Worm (Caenorhabditis elegans) whole organism, L3 larva: ENCODE data around the gene F46E10.18.
A peak's percentile ranks its signal among the peaks of the same experiment; 100 is the strongest.

Experiments used
- R02D3.7 ChIP-seq: fragments of 150-350 bp; optimal IDR thresholded peaks from 2 replicates; lab custom pipeline; 2014; ENCODE audit warnings: missing biosample characterization, missing genetic modification characterization
- ZK546.5 ChIP-seq: sonication (generic microtip); optimal IDR thresholded peaks from 2 replicates; lab custom pipeline; 2017; ENCODE audit warnings: missing biosample characterization, missing genetic modification characterization
- aly-2 ChIP-seq: fragments of 150-350 bp; optimal IDR thresholded peaks from 2 replicates; lab custom pipeline; 2014; ENCODE audit warnings: missing biosample characterization, missing genetic modification characterization
- ceh-16 ChIP-seq: sonication (generic microtip); optimal IDR thresholded peaks from 2 replicates; lab custom pipeline; 2017; ENCODE audit warnings: missing biosample characterization, missing genetic modification characterization
- ceh-28 ChIP-seq: fragments of 150-350 bp; optimal IDR thresholded peaks from 2 replicates; lab custom pipeline; 2014; ENCODE audit warnings: missing biosample characterization, missing genetic modification reagents, missing genetic modification characterization
- ceh-9 ChIP-seq: sonication (generic microtip); optimal IDR thresholded peaks from 2 replicates; lab custom pipeline; 2018; ENCODE audit warnings: missing biosample characterization, missing genetic modification characterization
- egl-27 ChIP-seq: sonication (generic microtip); optimal IDR thresholded peaks from 4 replicates; lab custom pipeline; 2017; ENCODE audit warnings: missing biosample characterization, missing genetic modification reagents, missing genetic modification characterization
- egl-5 ChIP-seq: fragments of 150-350 bp; optimal IDR thresholded peaks from 2 replicates; lab custom pipeline; 2017; ENCODE audit warnings: missing biosample characterization, missing genetic modification reagents, missing genetic modification characterization, inconsistent platforms
- elt-1 ChIP-seq: fragments of 150-350 bp; optimal IDR thresholded peaks from 2 replicates; lab custom pipeline; 2014; ENCODE audit warnings: missing biosample characterization, missing genetic modification characterization
- elt-2 ChIP-seq: sonication (generic microtip); optimal IDR thresholded peaks from 2 replicates; lab custom pipeline; 2016; ENCODE audit warnings: missing genetic modification reagents, mild to moderate bottlenecking, missing genetic modification characterization, missing compliant biosample characterization
- elt-3 ChIP-seq, 3 experiments: fragments of 150-350 bp in 1 of 3; sonication (generic microtip) in 2 of 3; optimal IDR thresholded peaks; 2 replicates in 2 of 3; 4 replicates in 1 of 3; lab custom pipeline; 2014 to 2017; ENCODE audit warnings: missing biosample characterization in 3 of 3, missing genetic modification characterization in 3 of 3
- fkh-10 ChIP-seq: sonication (generic microtip); optimal IDR thresholded peaks from 2 replicates; lab custom pipeline; 2017; ENCODE audit warnings: missing biosample characterization, missing genetic modification reagents, missing genetic modification characterization
- fos-1 ChIP-seq: fragments of 150-350 bp; optimal IDR thresholded peaks from 2 replicates; lab custom pipeline; 2014; ENCODE audit warnings: missing biosample characterization, missing genetic modification characterization
- lin-15B ChIP-seq: fragments of 150-350 bp; optimal IDR thresholded peaks from 2 replicates; lab custom pipeline; 2014; ENCODE audit warnings: missing biosample characterization, missing genetic modification characterization
- lin-39 ChIP-seq: fragments of 150-350 bp; optimal IDR thresholded peaks from 2 replicates; lab custom pipeline; 2018; ENCODE audit warnings: missing biosample characterization, missing genetic modification reagents, missing genetic modification characterization
- mdl-1 ChIP-seq: fragments of 150-350 bp; optimal IDR thresholded peaks from 2 replicates; lab custom pipeline; 2014; ENCODE audit warnings: missing biosample characterization, missing genetic modification characterization
- nhr-11 ChIP-seq: fragments of 150-350 bp; optimal IDR thresholded peaks from 2 replicates; lab custom pipeline; 2014; ENCODE audit warnings: missing biosample characterization, missing genetic modification characterization
- nhr-12 ChIP-seq: fragments of 150-350 bp; optimal IDR thresholded peaks from 2 replicates; lab custom pipeline; 2014; ENCODE audit warnings: missing biosample characterization, missing genetic modification characterization
- nhr-23 ChIP-seq: fragments of 150-350 bp; optimal IDR thresholded peaks from 2 replicates; lab custom pipeline; 2014; ENCODE audit warnings: missing biosample characterization, missing genetic modification reagents, missing genetic modification characterization
- nhr-237 ChIP-seq: fragments of 150-350 bp; optimal IDR thresholded peaks from 2 replicates; lab custom pipeline; 2014; ENCODE audit warnings: missing biosample characterization, missing genetic modification characterization
- nhr-25 ChIP-seq: sonication (generic microtip); optimal IDR thresholded peaks from 2 replicates; lab custom pipeline; 2017; ENCODE audit warnings: missing biosample characterization, missing genetic modification characterization
- nhr-28 ChIP-seq: fragments of 150-350 bp; optimal IDR thresholded peaks from 2 replicates; lab custom pipeline; 2014; ENCODE audit warnings: missing biosample characterization, missing genetic modification characterization
- nhr-43 ChIP-seq: sonication (generic microtip); optimal IDR thresholded peaks from 2 replicates; lab custom pipeline; 2016; ENCODE audit warnings: mild to moderate bottlenecking, missing genetic modification characterization, missing compliant biosample characterization; ENCODE audit not compliant: poor library complexity, severe bottlenecking
- nhr-76 ChIP-seq: fragments of 150-350 bp; sonication (generic microtip); optimal IDR thresholded peaks from 5 replicates; lab custom pipeline; 2014; ENCODE audit warnings: missing biosample characterization, missing genetic modification characterization
- nhr-77 ChIP-seq: fragments of 150-350 bp; optimal IDR thresholded peaks from 2 replicates; lab custom pipeline; 2014; ENCODE audit warnings: missing biosample characterization, missing genetic modification characterization
- pha-4 ChIP-seq: fragments of 150-350 bp; optimal IDR thresholded peaks from 2 replicates; lab custom pipeline; 2014; ENCODE audit warnings: missing biosample characterization, missing genetic modification reagents, missing genetic modification characterization
- pqm-1 ChIP-seq: fragments of 150-350 bp; optimal IDR thresholded peaks from 2 replicates; lab custom pipeline; 2017; ENCODE audit warnings: missing biosample characterization, missing genetic modification characterization, inconsistent platforms
- skn-1 ChIP-seq: fragments of 150-350 bp; optimal IDR thresholded peaks from 2 replicates; lab custom pipeline; 2014; ENCODE audit warnings: missing biosample characterization, missing genetic modification characterization
- tbx-2 ChIP-seq: sonication (generic microtip); optimal IDR thresholded peaks from 2 replicates; lab custom pipeline; 2016; ENCODE audit warnings: mild to moderate bottlenecking, missing genetic modification characterization, missing compliant biosample characterization
- unc-39 ChIP-seq: sonication (generic microtip); optimal IDR thresholded peaks from 4 replicates; lab custom pipeline; 2017; ENCODE audit warnings: missing biosample characterization, missing genetic modification characterization
- zag-1 ChIP-seq: fragments of 150-350 bp; optimal IDR thresholded peaks from 2 replicates; lab custom pipeline; 2014; ENCODE audit warnings: missing biosample characterization, missing genetic modification characterization
- ztf-4 ChIP-seq: fragments of 150-350 bp; optimal IDR thresholded peaks from 2 replicates; lab custom pipeline; 2014; ENCODE audit warnings: missing biosample characterization, missing genetic modification characterization

Gene F46E10.18

DNA sequence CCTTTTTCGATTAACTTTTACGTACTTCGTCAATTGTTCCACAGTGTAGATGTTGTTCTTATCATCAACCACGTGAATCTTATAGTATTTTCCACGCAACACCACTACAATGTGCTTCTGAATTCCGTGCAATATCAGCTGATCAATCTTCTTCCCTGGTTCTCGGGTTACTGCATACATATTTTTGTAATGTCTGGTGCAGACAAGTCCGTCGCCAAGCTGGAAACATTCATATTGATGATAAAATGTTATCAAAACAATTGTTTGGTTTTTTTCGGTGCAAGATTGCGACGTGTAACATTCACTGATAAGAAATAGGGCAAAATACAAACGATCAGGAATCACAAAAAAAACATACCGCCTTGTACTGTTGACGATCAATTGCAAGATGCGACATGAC lies 28.3 kb upstream of the F46E10.18 start:
- TF ChIP-seq elt-2 (peak; percentile 87), nhr-23 (tag; lab: Kevin White, UChicago) (no peak), lin-39 (tag; lab: Kevin White, UChicago) (no peak), aly-2 (no peak), skn-1 (tag; lab: Kevin White, UChicago) (peak; percentile 7), egl-5 (tag; lab: Kevin White, UChicago) (no peak), nhr-12 (tag; lab: Kevin White, UChicago) (no peak), egl-27 (tag; lab: Kevin White, UChicago) (no peak), ceh-16 (no peak), lin-15B (tag; lab: Kevin White, UChicago) (no peak), pqm-1 (tag; lab: Kevin White, UChicago) (peak; percentile 33), nhr-11 (tag; lab: Kevin White, UChicago) (no peak), ztf-4 (tag; lab: Kevin White, UChicago) (no peak), pha-4 (tag; lab: Kevin White, UChicago) (no peak), unc-39 (tag; lab: Kevin White, UChicago) (no peak)

ce11 chrV:6493821-6494220 lies 27.0 kb upstream of the F46E10.18 start, which contains the start of gene cpt-6:
Gene cpt-6 (minus strand): TSS chrV:6493921.
- TF ChIP-seq nhr-237: no peak
- TF ChIP-seq nhr-12 (tag; lab: Kevin White, UChicago): no peak
- no peak for TF ChIP-seq nhr-76 (tag; lab: Kevin White, UChicago)
- TF ChIP-seq nhr-28 (tag; lab: Kevin White, UChicago): no peak
- no peak for TF ChIP-seq nhr-25 (tag; lab: Kevin White, UChicago)
- TF ChIP-seq mdl-1 (tag; lab: Kevin White, UChicago): no peak
- TF ChIP-seq ceh-16: no peak
- TF ChIP-seq nhr-43 (tag; lab: Kevin White, UChicago): no peak
- TF ChIP-seq ztf-4 (tag; lab: Kevin White, UChicago): no peak
- TF ChIP-seq fos-1 (tag; lab: Kevin White, UChicago): no peak
- no peak for TF ChIP-seq ZK546.5 (tag; lab: Kevin White, UChicago)
- no peak for TF ChIP-seq R02D3.7
- no peak for TF ChIP-seq zag-1
- no peak for TF ChIP-seq ceh-28
- TF ChIP-seq tbx-2 (tag; lab: Kevin White, UChicago): no peak
- no peak for TF ChIP-seq unc-39 (tag; lab: Kevin White, UChicago)
- no peak for TF ChIP-seq pha-4 (tag; lab: Kevin White, UChicago)

DNA sequence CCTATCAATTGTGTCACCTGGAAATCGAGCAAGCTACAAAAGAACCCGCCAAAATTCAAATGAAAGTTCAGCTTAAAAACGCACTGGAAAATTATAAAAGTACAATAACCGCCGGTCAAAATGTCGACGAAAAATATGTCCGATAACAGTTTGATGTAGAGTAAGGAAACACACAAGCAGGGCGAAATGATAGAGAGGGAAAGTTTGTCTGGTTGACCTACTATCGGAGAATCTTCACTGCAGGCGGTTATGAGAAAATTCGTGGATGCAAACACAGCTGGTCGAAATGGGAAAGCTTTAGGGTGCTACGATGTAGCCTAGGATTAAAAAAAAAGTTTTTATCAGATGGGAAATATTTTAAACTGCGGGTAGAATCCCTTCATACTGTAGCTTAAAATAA lies 25.5 kb upstream of the F46E10.18 start:
- TF ChIP-seq egl-27 (tag; lab: Kevin White, UChicago): no peak
- TF ChIP-seq elt-3 (tag; optimal IDR thresholded peaks at IDR 0.05; lab: Kevin White, UChicago): no peak
- TF ChIP-seq nhr-11 (tag; lab: Kevin White, UChicago): no peak

ce11 chrV:6496611-6497158 lies 24.1 kb upstream of the F46E10.18 start, which contains the start of gene dgtr-1:
Gene dgtr-1 (plus strand): TSS chrV:6497108.
- no peak for TF ChIP-seq nhr-76 (tag; lab: Kevin White, UChicago)
- TF ChIP-seq lin-15B (tag; lab: Kevin White, UChicago): no peak
- TF ChIP-seq pha-4 (tag; lab: Kevin White, UChicago): no peak
- TF ChIP-seq, all 47 proteins: peak for 0

DNA sequence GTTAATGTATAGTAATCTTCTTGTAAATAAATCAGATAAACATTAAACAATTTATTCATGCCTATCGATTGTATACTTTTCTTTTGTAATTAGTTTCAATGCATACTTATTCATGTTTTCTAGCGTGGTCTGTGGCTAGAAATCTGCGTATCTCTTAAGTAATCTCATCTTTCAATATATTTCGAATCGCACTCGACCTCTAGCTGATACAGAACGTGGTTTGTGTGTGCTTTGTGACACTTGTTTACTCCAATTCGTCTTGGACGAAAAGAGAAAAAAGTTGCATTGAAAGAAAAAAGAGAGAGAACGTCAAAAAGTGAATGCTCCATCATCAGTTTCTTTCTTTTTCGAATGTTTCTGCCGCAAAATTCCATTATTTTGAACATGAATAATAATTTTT lies 22.4 kb upstream of the F46E10.18 start:
- TF ChIP-seq ceh-9 (no peak), elt-1 (tag; lab: Kevin White, UChicago) (peak; percentile 47)

ce11 chrV:6498903-6499302 lies 21.9 kb upstream of the F46E10.18 start, which contains the start of gene W01A11.1:
Gene W01A11.1 (plus strand): TSS chrV:6499224.
- no peak for TF ChIP-seq nhr-237
- TF ChIP-seq fkh-10 (GFP tag; lab: Kevin White, UChicago): no peak
- no peak for TF ChIP-seq nhr-77 (tag; lab: Kevin White, UChicago)
- peak; percentile 37 for TF ChIP-seq elt-2
